Fruit fly (Drosophila melanogaster): ENCODE measurements around the gene in.

DNA sequence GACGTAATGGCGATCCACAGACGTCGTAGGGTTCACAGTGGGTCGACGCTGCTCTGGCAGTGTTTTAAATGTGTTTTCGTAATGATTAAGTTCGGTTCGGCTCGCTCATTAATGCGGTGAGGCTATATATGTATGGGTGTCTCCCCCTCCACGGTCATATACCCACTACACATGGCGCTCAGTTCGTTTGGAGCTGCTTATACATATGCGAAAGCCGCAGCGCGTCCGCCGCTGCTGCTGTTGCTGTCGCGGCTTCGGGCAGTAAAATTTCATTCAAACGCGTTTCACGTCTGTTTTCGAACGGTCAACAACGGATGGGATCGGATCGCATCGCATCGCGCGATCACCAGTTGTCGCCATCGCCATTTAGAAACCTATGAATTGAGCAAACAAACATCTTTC lies 19.0 kb downstream of the in start:
- TF ChIP-seq EcR (GFP tag; optimal IDR thresholded peaks at IDR 0.05) = peak; percentile 57
- no peak for TF ChIP-seq Pif1B (GFP tag; optimal IDR thresholded peaks at IDR 0.05)
- TF ChIP-seq CG34367 (tag; optimal IDR thresholded peaks at IDR 0.05) = no peak
- TF ChIP-seq CG4496 (GFP tag; IDR thresholded peaks at IDR 0.05) = no peak
- TF ChIP-seq rn (GFP tag; IDR thresholded peaks at IDR 0.05) = no peak
- TF ChIP-seq Snoo (tag; optimal IDR thresholded peaks at IDR 0.05) = no peak
- TF ChIP-seq CG8301 (tag; optimal IDR thresholded peaks at IDR 0.05) = no peak
- TF ChIP-seq CG17806 (tag; optimal IDR thresholded peaks at IDR 0.05) = no peak
- TF ChIP-seq gl (tag; optimal IDR thresholded peaks at IDR 0.05) = no peak
- TF ChIP-seq CG12605 (GFP tag; IDR thresholded peaks at IDR 0.05) = no peak
- no peak for TF ChIP-seq Pif1A (GFP tag; optimal IDR thresholded peaks at IDR 0.05)
- no peak for TF ChIP-seq CG8159 (tag; optimal IDR thresholded peaks at IDR 0.05)
